Fruit fly (Drosophila melanogaster): ENCODE measurements around the gene Larp4B.

Gene Larp4B

DNA sequence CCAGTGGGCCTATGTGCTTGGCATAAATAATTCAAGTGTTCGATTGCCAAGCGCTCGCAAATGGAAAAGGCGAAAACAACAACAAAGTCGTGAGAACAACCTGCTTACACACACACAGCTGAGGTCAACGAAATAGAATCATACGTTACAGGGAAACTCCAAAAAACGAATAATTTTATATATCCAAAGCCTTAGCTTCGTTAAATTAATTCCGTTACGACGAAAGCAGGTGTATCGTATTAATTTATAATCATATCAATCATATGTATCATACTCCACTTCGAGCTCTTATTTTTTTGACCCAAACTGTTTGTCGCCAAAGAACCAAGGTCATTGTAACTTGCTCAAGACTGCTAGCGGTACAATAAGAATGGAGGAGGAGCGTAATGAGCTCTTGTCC, 45.2 kb upstream of the Larp4B start (continued):
- TF ChIP-seq CoRest (tag; optimal IDR thresholded peaks at IDR 0.05) (no peak), CHES-1-like (GFP tag; optimal IDR thresholded peaks at IDR 0.05) (peak; percentile 56), zen (tag; optimal IDR thresholded peaks at IDR 0.05) (peak; percentile 68), hkb (optimal IDR thresholded peaks at IDR 0.05) (no peak), hkb (GFP tag; IDR thresholded peaks at IDR 0.05) (peak; percentile 95), Dll (GFP tag; IDR thresholded peaks at IDR 0.05; ENCODE audit: partially characterized antibody) (no peak), Lpt (GFP tag; optimal IDR thresholded peaks at IDR 0.05) (no peak), E2f2 (GFP tag; IDR thresholded peaks at IDR 0.05) (peak; percentile 65), CG10565 (GFP tag; optimal IDR thresholded peaks at IDR 0.05) (peak; percentile 70), row (GFP tag; IDR thresholded peaks at IDR 0.05) (peak; percentile 95), Meics (GFP tag; optimal IDR thresholded peaks at IDR 0.05) (peak; percentile 93), dysf (GFP tag; IDR thresholded peaks at IDR 0.05) (peak; percentile 93), unc-4 (GFP tag; IDR thresholded peaks at IDR 0.05; ENCODE audit: partially characterized antibody) (no peak), CG3407 (GFP tag; optimal IDR thresholded peaks at IDR 0.05) (peak; percentile 66), CG14965 (GFP tag; optimal IDR thresholded peaks at IDR 0.05; ENCODE audit: borderline replicate concordance) (peak; percentile 50), CG1602 (GFP tag; optimal IDR thresholded peaks at IDR 0.05) (peak; percentile 77), CG33557 (GFP tag; optimal IDR thresholded peaks at IDR 0.05) (peak; percentile 62), nmo (GFP tag; optimal IDR thresholded peaks at IDR 0.05) (peak; percentile 80), NfI (GFP tag; optimal IDR thresholded peaks at IDR 0.05) (peak; percentile 81), CG2678 (tag; optimal IDR thresholded peaks at IDR 0.05) (peak; percentile 93), lilli (GFP tag; optimal IDR thresholded peaks at IDR 0.05) (peak; percentile 88), trh (GFP tag; optimal IDR thresholded peaks at IDR 0.05) (peak; percentile 38), zfh1 (GFP tag; IDR thresholded peaks at IDR 0.05) (peak; percentile 89), so (GFP tag; IDR thresholded peaks at IDR 0.05) (peak; percentile 70; the same call in 2 of the 3 replicates), kni (GFP tag; optimal IDR thresholded peaks at IDR 0.05) (peak; percentile 8), grn (GFP tag; optimal IDR thresholded peaks at IDR 0.05) (no peak), YL-1 (GFP tag; optimal IDR thresholded peaks at IDR 0.05) (peak; percentile 42), NC2β (GFP tag; optimal IDR thresholded peaks at IDR 0.05) (peak; percentile 52), tx (GFP tag; optimal IDR thresholded peaks at IDR 0.05) (peak; percentile 35), Elba2 (GFP tag; optimal IDR thresholded peaks at IDR 0.05) (peak; percentile 30), dati (GFP tag; IDR thresholded peaks at IDR 0.05) (peak; percentile 77), chif (GFP tag; optimal IDR thresholded peaks at IDR 0.05) (peak; percentile 69 to 87), gem (tag; optimal IDR thresholded peaks at IDR 0.05) (peak; percentile 93), en (GFP tag; optimal IDR thresholded peaks at IDR 0.05) (peak; percentile 79), CG13123 (GFP tag; optimal IDR thresholded peaks at IDR 0.05) (no peak), CG6765 (GFP tag; optimal IDR thresholded peaks at IDR 0.05) (peak; percentile 84), sim (GFP tag; IDR thresholded peaks at IDR 0.05) (peak; percentile 78), NC2α (GFP tag; optimal IDR thresholded peaks at IDR 0.05) (peak; percentile 53), CG7928 (GFP tag; optimal IDR thresholded peaks at IDR 0.05) (peak; percentile 51), CG11398 (GFP tag; optimal IDR thresholded peaks at IDR 0.05) (peak; percentile 24), D19A (tag; optimal IDR thresholded peaks at IDR 0.05) (no peak), ash1 (GFP tag; optimal IDR thresholded peaks at IDR 0.05) (no peak), Hr3 (GFP tag; optimal IDR thresholded peaks at IDR 0.05) (peak; percentile 62), H15 (GFP tag; IDR thresholded peaks at IDR 0.05) (peak; percentile 89), maf-S (GFP tag; optimal IDR thresholded peaks at IDR 0.05) (peak; percentile 80), CG11456 (GFP tag; IDR thresholded peaks at IDR 0.05) (peak; percentile 92), Xrp1 (GFP tag; IDR thresholded peaks at IDR 0.05) (peak; percentile 96), Awh (GFP tag; IDR thresholded peaks at IDR 0.05) (peak; percentile 86), odd (GFP tag; optimal IDR thresholded peaks at IDR 0.05) (no peak), PHDP (tag; optimal IDR thresholded peaks at IDR 0.05) (peak; percentile 92), Oaz (GFP tag; IDR thresholded peaks at IDR 0.05) (peak; percentile 67), CG15601 (tag; optimal IDR thresholded peaks at IDR 0.05) (no peak)

Data from whole organism, embryonic.